Worm (Caenorhabditis elegans) whole organism, L4 larva: Measurements from ENCODE around the gene sru-38.

Source experiments
- F44E2.7 ChIP-seq: fragments of 200-800 bp; sonication (Bioruptor generic); IDR thresholded peaks from 2 replicates; pipeline ENCODE4 v2.1.2; 2022; ENCODE audit warnings: missing genetic modification characterization, missing compliant biosample characterization
- R02D3.7 ChIP-seq: fragments of 150-350 bp; sonication (generic microtip); optimal IDR thresholded peaks from 3 replicates; lab custom pipeline; 2014; ENCODE audit warnings: missing biosample characterization, missing genetic modification characterization
- T20F7.1 ChIP-seq: fragments of 200-800 bp; sonication (Bioruptor generic); optimal IDR thresholded peaks from 2 replicates; lab custom pipeline; 2018; ENCODE audit warnings: mild to moderate bottlenecking, missing genetic modification characterization, missing compliant biosample characterization
- Y105C5A.15 ChIP-seq: fragments of 200-800 bp; sonication (Bioruptor generic); IDR thresholded peaks from 2 replicates; pipeline ENCODE4 v1.3.6; 2022; ENCODE audit warnings: missing genetic modification characterization, missing compliant biosample characterization
- ZK337.2 ChIP-seq: fragments of 200-800 bp; sonication (Bioruptor generic); IDR thresholded peaks from 2 replicates; pipeline ENCODE4 v1.3.6; 2022; ENCODE audit warnings: missing genetic modification reagents, missing genetic modification characterization, missing compliant biosample characterization
- aha-1 ChIP-seq: fragments of 150-350 bp; peaks from one replicate; lab custom pipeline; 2014; ENCODE audit warnings: missing biosample characterization, missing genetic modification characterization
- ama-1 ChIP-seq: fragments of 150-350 bp; optimal IDR thresholded peaks from 2 replicates; lab custom pipeline; 2014; ENCODE audit warnings: inconsistent platforms, mixed read lengths
- ceh-28 ChIP-seq: fragments of 150-350 bp; optimal IDR thresholded peaks from 2 replicates; lab custom pipeline; 2014; ENCODE audit warnings: missing biosample characterization, missing genetic modification reagents, missing genetic modification characterization
- ceh-32 ChIP-seq: sonication (generic microtip); optimal IDR thresholded peaks from 2 replicates; lab custom pipeline; 2016; ENCODE audit warnings: mild to moderate bottlenecking, missing genetic modification characterization, missing compliant biosample characterization; ENCODE audit not compliant: poor library complexity
- ceh-44 ChIP-seq: fragments of 200-800 bp; sonication (Bioruptor generic); IDR thresholded peaks from 2 replicates; pipeline ENCODE4 v1.3.6; 2022; ENCODE audit warnings: missing genetic modification reagents, missing genetic modification characterization, missing compliant biosample characterization
- ctbp-1 ChIP-seq: fragments of 200-800 bp; sonication (Bioruptor generic); IDR thresholded peaks from 2 replicates; pipeline ENCODE4 v1.3.6; 2022; ENCODE audit warnings: missing genetic modification reagents, missing genetic modification characterization, missing compliant biosample characterization
- daf-8 ChIP-seq: fragments of 200-800 bp; sonication (Bioruptor generic); IDR thresholded peaks from 2 replicates; pipeline ENCODE4 v1.3.6; 2022; ENCODE audit warnings: missing genetic modification characterization, missing compliant biosample characterization
- dmd-6 ChIP-seq: fragments of 200-800 bp; sonication (Bioruptor generic); IDR thresholded peaks from 2 replicates; pipeline ENCODE4 v1.3.6; 2022; ENCODE audit warnings: missing genetic modification reagents, missing genetic modification characterization, missing compliant biosample characterization
- dmd-8 ChIP-seq: fragments of 200-800 bp; sonication (Bioruptor generic); IDR thresholded peaks from 2 replicates; pipeline ENCODE4 v1.3.6; 2022; ENCODE audit warnings: missing genetic modification characterization, missing compliant biosample characterization
- dve-1 ChIP-seq: sonication (generic microtip); optimal IDR thresholded peaks from 2 replicates; lab custom pipeline; 2017; ENCODE audit warnings: antibody characterized with exemption, mild to moderate bottlenecking, missing genetic modification characterization, missing compliant biosample characterization; ENCODE audit not compliant: insufficient read depth
- egl-43 ChIP-seq: fragments of 200-800 bp; sonication (Bioruptor generic); IDR thresholded peaks from 2 replicates; pipeline ENCODE4 v1.3.6; 2022; ENCODE audit warnings: missing genetic modification reagents, missing genetic modification characterization, missing compliant biosample characterization
- fos-1 ChIP-seq: fragments of 150-350 bp; optimal IDR thresholded peaks from 2 replicates; lab custom pipeline; 2014; ENCODE audit warnings: missing biosample characterization, missing genetic modification characterization
- hif-1 ChIP-seq, 2 experiments: sonication (generic microtip); optimal IDR thresholded peaks; 2 replicates each; lab custom pipeline; 2016 to 2017; ENCODE audit warnings: missing compliant biosample characterization in 2 of 2, missing genetic modification characterization in 2 of 2, missing genetic modification reagents in 2 of 2, missing genotype in 2 of 2, mild to moderate bottlenecking in 1 of 2
- hlh-11 ChIP-seq: fragments of 200-800 bp; sonication (Bioruptor generic); optimal IDR thresholded peaks from 2 replicates; lab custom pipeline; 2018; ENCODE audit warnings: mild to moderate bottlenecking, missing genetic modification characterization, missing compliant biosample characterization
- lsy-2 ChIP-seq, 2 experiments: fragments of 150-350 bp in 1 of 2; sonication (generic microtip) in 1 of 2; optimal IDR thresholded peaks; 2 replicates each; lab custom pipeline; 2014 to 2017; ENCODE audit warnings: missing biosample characterization in 2 of 2, missing genetic modification characterization in 2 of 2
- madf-5 ChIP-seq, 2 experiments: fragments of 200-800 bp; sonication (Bioruptor generic); IDR thresholded peaks; 2 replicates each; pipeline ENCODE4 v1.3.6; 2022; ENCODE audit warnings: missing compliant biosample characterization in 2 of 2, missing genetic modification characterization in 2 of 2
- mep-1 ChIP-seq: fragments of 150-350 bp; sonication (generic microtip); optimal IDR thresholded peaks from 3 replicates; lab custom pipeline; 2014; ENCODE audit warnings: missing biosample characterization, missing genetic modification characterization
- nhr-10 ChIP-seq: fragments of 150-350 bp; optimal IDR thresholded peaks from 2 replicates; lab custom pipeline; 2014; ENCODE audit warnings: missing biosample characterization, missing genetic modification characterization
- nhr-102 ChIP-seq: sonication (generic microtip); optimal IDR thresholded peaks from 2 replicates; lab custom pipeline; 2016; ENCODE audit warnings: mild to moderate bottlenecking, missing genetic modification characterization, moderate library complexity, missing compliant biosample characterization
- nhr-111 ChIP-seq: fragments of 200-800 bp; sonication (Bioruptor generic); optimal IDR thresholded peaks from 2 replicates; lab custom pipeline; 2018; ENCODE audit warnings: mild to moderate bottlenecking, missing genetic modification characterization, missing compliant biosample characterization
- nhr-237 ChIP-seq: sonication (generic microtip); optimal IDR thresholded peaks from 2 replicates; lab custom pipeline; 2017; ENCODE audit warnings: missing biosample characterization, missing genetic modification characterization
- nhr-25 ChIP-seq: sonication (generic microtip); optimal IDR thresholded peaks from 2 replicates; lab custom pipeline; 2017; ENCODE audit warnings: missing genetic modification characterization, mild to moderate bottlenecking, missing compliant biosample characterization, antibody characterized with exemption, moderate library complexity, borderline replicate concordance; ENCODE audit not compliant: insufficient read depth
- nhr-76 ChIP-seq: fragments of 150-350 bp; optimal IDR thresholded peaks from 2 replicates; lab custom pipeline; 2014; ENCODE audit warnings: missing biosample characterization, missing genetic modification characterization
- pha-4 ChIP-seq, 2 experiments: fragments of 150-350 bp in 1 of 2; fragments of 200-800 bp in 1 of 2; sonication (Bioruptor generic) in 1 of 2; IDR thresholded peaks in 1 of 2; optimal IDR thresholded peaks in 1 of 2; 2 replicates each; pipeline versions ENCODE4 v1.3.6 to Lab custom; 2014 to 2022; ENCODE audit warnings: missing genetic modification characterization in 2 of 2, missing genetic modification reagents in 2 of 2, missing biosample characterization in 1 of 2, missing compliant biosample characterization in 1 of 2
- saeg-2 ChIP-seq: fragments of 200-800 bp; sonication (Bioruptor generic); IDR thresholded peaks from 2 replicates; pipeline ENCODE4 v1.3.6; 2022; ENCODE audit warnings: missing genetic modification reagents, missing genetic modification characterization, missing compliant biosample characterization
- unc-62 ChIP-seq, 3 experiments: fragments of 150-350 bp in 1 of 3; sonication (generic microtip); optimal IDR thresholded peaks in 2 of 3; peaks in 1 of 3; 1 replicate in 1 of 3; 2 replicates in 2 of 3; lab custom pipeline; 2014 to 2017; ENCODE audit warnings: missing biosample characterization in 3 of 3, missing genetic modification characterization in 3 of 3, missing genetic modification reagents in 3 of 3, missing genotype in 1 of 3
- vab-7 ChIP-seq: fragments of 200-800 bp; sonication (Bioruptor generic); IDR thresholded peaks from 2 replicates; pipeline ENCODE4 v1.3.6; 2022; ENCODE audit warnings: missing genetic modification reagents, missing genetic modification characterization, missing compliant biosample characterization
- zip-11 ChIP-seq: fragments of 200-800 bp; sonication (Bioruptor generic); IDR thresholded peaks from 2 replicates; pipeline ENCODE4 v1.3.6; 2022; ENCODE audit warnings: missing genetic modification characterization, missing compliant biosample characterization

Gene sru-38

DNA sequence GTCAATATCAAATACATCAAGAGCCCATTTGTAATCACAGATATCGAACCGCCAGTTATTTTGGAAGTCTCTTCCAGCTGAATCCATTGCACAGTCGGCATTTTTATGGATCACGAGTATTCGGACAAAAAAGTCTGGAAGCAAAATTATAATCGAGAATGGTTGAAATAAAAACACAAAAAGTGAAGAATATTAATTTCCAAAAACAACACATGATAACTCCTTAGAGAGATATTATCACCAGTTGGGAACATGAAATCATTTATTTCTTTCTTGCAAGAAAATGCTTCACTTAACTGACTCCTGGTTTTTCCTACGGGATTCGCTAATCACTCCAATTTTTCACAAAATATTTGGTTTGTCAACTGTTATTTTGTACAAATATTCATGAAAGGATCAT is 11.7 kb downstream of the sru-38 start, which contains the start of gene str-2 (continued):
- no peak for TF ChIP-seq fos-1

DNA sequence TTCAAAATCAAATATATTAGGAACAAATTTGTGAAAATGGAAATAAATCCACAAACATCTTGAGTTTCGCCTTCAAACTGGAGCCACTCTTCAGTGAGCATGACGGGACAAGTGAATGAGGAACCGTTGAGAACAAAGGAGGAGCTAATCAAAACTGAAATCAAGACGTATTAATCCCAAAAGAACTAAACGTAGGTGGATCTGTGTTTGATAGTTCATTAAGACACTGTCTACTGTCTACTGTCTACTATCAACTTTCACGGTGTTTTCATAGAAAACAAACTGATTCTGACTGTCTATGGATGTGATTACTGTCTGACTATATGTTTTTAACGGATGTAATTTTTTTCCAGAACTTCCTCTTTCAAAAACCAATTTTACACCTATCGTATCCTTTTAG is 14.1 kb downstream of the sru-38 start, which contains the start of gene str-193:
Gene str-193, minus strand, starts transcription at position 101 of the 400 bp plus-strand sequence.
- TF ChIP-seq unc-62 (GFP tag; optimal IDR thresholded peaks at IDR 0.05 in 1 of 2; lab: Kevin White, UChicago): peak in 1 of 2 experiments; percentile 6
- TF ChIP-seq unc-62 (tag; optimal IDR thresholded peaks at IDR 0.05; lab: Kevin White, UChicago): no peak
- no peak for TF ChIP-seq nhr-25 (tag; lab: Kevin White, UChicago)
- TF ChIP-seq, all 104 proteins: peak for 1

DNA sequence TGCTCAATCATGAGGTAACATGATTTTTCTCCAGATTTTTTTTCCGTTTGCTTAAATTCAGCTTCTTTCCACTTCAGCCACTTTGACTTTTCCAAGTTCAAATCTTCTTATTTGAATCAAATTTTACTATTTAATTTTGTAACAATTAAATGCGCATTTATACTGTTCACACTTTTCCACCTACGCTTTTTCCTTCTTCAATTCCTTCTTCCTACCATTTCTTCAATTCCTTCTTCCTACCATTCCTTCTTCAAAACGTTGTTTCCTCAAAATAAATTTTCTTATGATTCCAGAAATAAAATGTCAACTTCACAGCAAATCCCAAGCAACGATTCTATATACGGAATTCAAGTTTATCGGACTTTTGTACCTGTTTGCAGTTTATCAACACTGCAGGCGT is 19.5 kb downstream of the sru-38 start, which contains the start of gene sru-31:
Gene sru-31, plus strand, starts transcription at position 301 of the 400 bp plus-strand sequence.
- no peak for TF ChIP-seq F44E2.7
- no peak for TF ChIP-seq aha-1 (tag; lab: Kevin White, UChicago)
- no peak for TF ChIP-seq nhr-237 (tag; lab: Kevin White, UChicago)
- no peak for TF ChIP-seq daf-8
- TF ChIP-seq nhr-102 (tag; lab: Kevin White, UChicago): no peak
- no peak for TF ChIP-seq lsy-2 (tag; optimal IDR thresholded peaks at IDR 0.05; lab: Kevin White, UChicago)
- TF ChIP-seq egl-43 (GFP tag; lab: Robert Waterston, UW): no peak
- no peak for TF ChIP-seq zip-11 (GFP tag; lab: Robert Waterston, UW)
- TF ChIP-seq vab-7: no peak
- TF ChIP-seq hif-1 (tag; optimal IDR thresholded peaks at IDR 0.05; lab: Kevin White, UChicago): no peak
- no peak for TF ChIP-seq nhr-111 (GFP tag; lab: Kevin White, UChicago)
- no peak for TF ChIP-seq ceh-32 (tag; lab: Kevin White, UChicago)
- TF ChIP-seq mep-1 (tag; lab: Kevin White, UChicago): no peak
- no peak for TF ChIP-seq dve-1 (tag; lab: Kevin White, UChicago)
- TF ChIP-seq ZK337.2 (GFP tag; lab: Robert Waterston, UW): no peak
- no peak for TF ChIP-seq dmd-6
- no peak for TF ChIP-seq pha-4 (GFP tag; IDR thresholded peaks at IDR 0.05; lab: Robert Waterston, UW)
- TF ChIP-seq pha-4 (tag; optimal IDR thresholded peaks at IDR 0.05; lab: Kevin White, UChicago): no peak
- no peak for TF ChIP-seq R02D3.7 (tag; lab: Kevin White, UChicago)
- TF ChIP-seq ceh-44: no peak

DNA sequence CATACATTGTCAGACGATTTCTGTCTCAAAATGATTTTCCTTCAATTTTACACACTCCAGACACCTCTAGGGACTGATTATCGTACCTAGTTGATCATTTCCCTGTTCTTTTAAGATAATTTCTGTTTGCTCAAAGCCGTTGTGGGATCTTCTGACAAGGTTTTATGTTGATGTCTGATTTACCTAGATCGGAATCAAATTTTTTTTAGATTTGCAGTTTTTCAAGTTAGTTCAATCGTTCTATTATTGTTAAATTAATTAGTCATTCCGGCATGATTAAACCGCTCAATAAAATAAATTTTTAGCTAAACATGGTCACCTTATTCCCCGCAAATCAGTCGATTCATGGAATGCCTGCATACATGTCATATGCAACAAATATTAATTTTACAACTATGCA is 22.3 kb downstream of the sru-38 start, which contains the start of gene sru-30:
Gene sru-30, plus strand, starts transcription at position 301 of the 400 bp plus-strand sequence.
- TF ChIP-seq Y105C5A.15 (GFP tag; lab: Robert Waterston, UW) (no peak), vab-7 (no peak), saeg-2 (no peak), nhr-25 (tag; lab: Kevin White, UChicago) (no peak), ctbp-1 (no peak), aha-1 (tag; lab: Kevin White, UChicago) (no peak), nhr-102 (tag; lab: Kevin White, UChicago) (no peak), nhr-10 (tag; lab: Kevin White, UChicago) (no peak), hlh-11 (no peak), T20F7.1 (GFP tag; lab: Kevin White, UChicago) (no peak), ceh-28 (tag; lab: Kevin White, UChicago) (no peak), nhr-237 (tag; lab: Kevin White, UChicago) (no peak), nhr-76 (tag; lab: Kevin White, UChicago) (no peak), hif-1 (tag; optimal IDR thresholded peaks at IDR 0.05; lab: Kevin White, UChicago) (no peak), dmd-8 (GFP tag; lab: Robert Waterston, UW) (no peak), dve-1 (tag; lab: Kevin White, UChicago) (no peak), ama-1 (no peak), madf-5 (GFP tag; IDR thresholded peaks at IDR 0.05; lab: Robert Waterston, UW) (no peak)
